Fruit fly (Drosophila melanogaster) whole organism: ENCODE results near the gene CG34260.

Source experiments
- Dll ChIP-seq: fragments of >200 bp; optimal IDR thresholded peaks from 2 replicates; lab custom pipeline; 2017
- usp ChIP-seq: fragments of >200 bp; optimal IDR thresholded peaks from 2 replicates; lab custom pipeline; 2017; ENCODE audit warnings: missing biosample characterization, missing genetic modification characterization, mixed read lengths

dm6 chr3L:20719100-20719499 lies 5.2 kb downstream of the CG34260 start, which contains the start of gene cmpy:
- no peak for TF ChIP-seq Dll
- TF ChIP-seq usp (GFP tag; lab: Kevin White, UChicago): no peak
